Fruit fly (Drosophila melanogaster) whole organism, embryonic: ENCODE data around the gene CG7483.

Experiments used
- Adf1 ChIP-seq: fragments of 200-800 bp; sonication (Bioruptor generic); IDR thresholded peaks from 2 replicates; pipeline ENCODE4 v1.3.6; 2022; ENCODE audit warnings: missing biosample characterization, missing genetic modification characterization
- Atf6 ChIP-seq: fragments of 200-800 bp; sonication (Bioruptor generic); IDR thresholded peaks from 2 replicates; pipeline ENCODE4 v1.3.6; 2022; ENCODE audit warnings: missing biosample characterization, missing genetic modification characterization
- CG10565 ChIP-seq: fragments of 200-800 bp; sonication (Bioruptor generic); optimal IDR thresholded peaks from 3 replicates; lab custom pipeline; 2016; ENCODE audit warnings: missing biosample characterization, mild to moderate bottlenecking, missing genetic modification characterization
- CG11723 ChIP-seq: fragments of 200-800 bp; sonication (Bioruptor generic); optimal IDR thresholded peaks from 2 replicates; lab custom pipeline; 2017; ENCODE audit warnings: missing biosample characterization, mild to moderate bottlenecking, missing genetic modification characterization
- CG13424 ChIP-seq: fragments of 200-800 bp; sonication (Bioruptor generic); optimal IDR thresholded peaks from 2 replicates; lab custom pipeline; 2019; ENCODE audit warnings: missing biosample characterization, mild to moderate bottlenecking, missing genetic modification characterization, moderate library complexity
- CG13775 ChIP-seq: fragments of 200-800 bp; sonication (Bioruptor generic); optimal IDR thresholded peaks from 3 replicates; lab custom pipeline; 2017; ENCODE audit warnings: missing biosample characterization, mild to moderate bottlenecking, missing genetic modification characterization
- CG17328 ChIP-seq: fragments of 200-800 bp; sonication (Bioruptor generic); IDR thresholded peaks from 2 replicates; pipeline ENCODE4 v1.3.6; 2022; ENCODE audit warnings: missing biosample characterization, missing genetic modification characterization
- CG18619 ChIP-seq: fragments of 200-800 bp; sonication (Bioruptor generic); optimal IDR thresholded peaks from 3 replicates; lab custom pipeline; 2017; ENCODE audit warnings: missing biosample characterization, mild to moderate bottlenecking, missing genetic modification characterization
- CG2199 ChIP-seq: fragments of 200-800 bp; sonication (Bioruptor generic); IDR thresholded peaks from 3 replicates; pipeline ENCODE4 v1.3.6; 2022; ENCODE audit warnings: missing biosample characterization, missing genetic modification characterization
- CG30431 ChIP-seq: fragments of 200-800 bp; sonication (Bioruptor generic); optimal IDR thresholded peaks from 2 replicates; lab custom pipeline; 2017; ENCODE audit warnings: missing biosample characterization, missing genetic modification characterization
- CG3065 ChIP-seq: fragments of 200-800 bp; sonication (Bioruptor generic); optimal IDR thresholded peaks from 2 replicates; lab custom pipeline; 2016; ENCODE audit warnings: missing biosample characterization, missing genetic modification characterization
- CG31441 ChIP-seq: fragments of 200-800 bp; sonication (Bioruptor generic); IDR thresholded peaks from 2 replicates; pipeline ENCODE4 v1.3.6; 2022; ENCODE audit warnings: missing biosample characterization, missing genetic modification characterization
- CG32772 ChIP-seq: fragments of 200-800 bp; sonication (Bioruptor generic); IDR thresholded peaks from 2 replicates; pipeline ENCODE4 v1.3.6; 2022; ENCODE audit warnings: missing biosample characterization, missing genetic modification characterization
- CG4424 ChIP-seq: fragments of 200-800 bp; sonication (Bioruptor generic); optimal IDR thresholded peaks from 3 replicates; lab custom pipeline; 2016; ENCODE audit warnings: missing biosample characterization, missing genetic modification characterization
- CG6813 ChIP-seq: fragments of 200-800 bp; sonication (Bioruptor generic); optimal IDR thresholded peaks from 2 replicates; lab custom pipeline; 2017; ENCODE audit warnings: missing biosample characterization, missing genetic modification characterization, mild to moderate bottlenecking, moderate library complexity, missing genetic modification reagents
- CG7786 ChIP-seq: fragments of 200-800 bp; sonication (Bioruptor generic); optimal IDR thresholded peaks from 2 replicates; lab custom pipeline; 2016; ENCODE audit warnings: missing biosample characterization, missing genetic modification characterization
- CG7928 ChIP-seq: fragments of 200-800 bp; sonication (Bioruptor generic); optimal IDR thresholded peaks from 2 replicates; lab custom pipeline; 2017; ENCODE audit warnings: missing biosample characterization, mild to moderate bottlenecking, missing genetic modification characterization
- CG9797 ChIP-seq: fragments of 200-800 bp; sonication (Bioruptor generic); optimal IDR thresholded peaks from 3 replicates; lab custom pipeline; 2018; ENCODE audit warnings: missing biosample characterization, mild to moderate bottlenecking, missing genetic modification characterization
- Dek ChIP-seq: fragments of 200-800 bp; sonication (Bioruptor generic); optimal IDR thresholded peaks from 3 replicates; lab custom pipeline; 2019; ENCODE audit warnings: missing biosample characterization, mild to moderate bottlenecking, missing genetic modification characterization, moderate library complexity
- Dll ChIP-seq: fragments of 200-800 bp; sonication (Bioruptor generic); IDR thresholded peaks from 4 replicates; pipeline ENCODE4 v1.3.6; 2022; ENCODE audit warnings: missing biosample characterization, missing genetic modification characterization; ENCODE audit not compliant: partially characterized antibody
- Doc3 ChIP-seq: fragments of 200-800 bp; sonication (Bioruptor generic); IDR thresholded peaks from 3 replicates; pipeline ENCODE4 v1.3.6; 2022; ENCODE audit warnings: missing biosample characterization, missing genetic modification characterization; ENCODE audit not compliant: partially characterized antibody
- E2f1 ChIP-seq: fragments of 200-800 bp; sonication (Bioruptor generic); IDR thresholded peaks from 2 replicates; pipeline ENCODE4 v1.3.6; 2022; ENCODE audit warnings: missing biosample characterization, missing genetic modification characterization
- E2f2 ChIP-seq: fragments of 200-800 bp; sonication (Bioruptor generic); IDR thresholded peaks from 2 replicates; pipeline ENCODE4 v1.3.6; 2022; ENCODE audit warnings: missing biosample characterization, missing genetic modification characterization
- Fer3 ChIP-seq: fragments of 200-800 bp; sonication (Bioruptor generic); optimal IDR thresholded peaks from 2 replicates; lab custom pipeline; 2018; ENCODE audit warnings: missing biosample characterization, mild to moderate bottlenecking, missing genetic modification characterization, moderate library complexity
- Gug ChIP-seq: fragments of 200-800 bp; sonication (Bioruptor generic); IDR thresholded peaks from 4 replicates; pipeline ENCODE4 v1.3.6; 2022; ENCODE audit warnings: missing biosample characterization, missing genetic modification characterization
- H15 ChIP-seq: fragments of 200-800 bp; sonication (Bioruptor generic); IDR thresholded peaks from 3 replicates; pipeline ENCODE4 v1.3.6; 2022; ENCODE audit warnings: missing biosample characterization, missing genetic modification characterization
- Hey ChIP-seq: fragments of 200-800 bp; sonication (Bioruptor generic); optimal IDR thresholded peaks from 3 replicates; lab custom pipeline; 2018; ENCODE audit warnings: missing biosample characterization, mild to moderate bottlenecking, missing genetic modification characterization
- Hmr ChIP-seq: fragments of 200-800 bp; sonication (Bioruptor generic); optimal IDR thresholded peaks from 3 replicates; lab custom pipeline; 2017; ENCODE audit warnings: mild to moderate bottlenecking, missing biosample characterization, missing genetic modification reagents, missing genetic modification characterization
- Hr51 ChIP-seq, 2 experiments: fragments of 200-800 bp; sonication (Bioruptor generic); optimal IDR thresholded peaks; 2 replicates in 1 of 2; 3 replicates in 1 of 2; lab custom pipeline; 2016 to 2018; ENCODE audit warnings: missing biosample characterization in 2 of 2, missing genetic modification characterization in 2 of 2, mild to moderate bottlenecking in 1 of 2, moderate library complexity in 1 of 2
- MBD-R2 ChIP-seq: fragments of 200-800 bp; sonication (Bioruptor generic); IDR thresholded peaks from 2 replicates; pipeline ENCODE4 v1.3.6; 2022; ENCODE audit warnings: missing biosample characterization, missing genetic modification characterization
- NC2β ChIP-seq: fragments of 200-800 bp; sonication (Bioruptor generic); optimal IDR thresholded peaks from 2 replicates; lab custom pipeline; 2016; ENCODE audit warnings: missing biosample characterization, missing genetic modification characterization
- Ssrp ChIP-seq: fragments of 200-800 bp; sonication (Bioruptor generic); optimal IDR thresholded peaks from 2 replicates; lab custom pipeline; 2018; ENCODE audit warnings: missing biosample characterization, mild to moderate bottlenecking, missing genetic modification characterization, moderate library complexity
- al ChIP-seq: fragments of 200-800 bp; sonication (Bioruptor generic); IDR thresholded peaks from 2 replicates; pipeline ENCODE4 v1.3.6; 2022; ENCODE audit warnings: missing biosample characterization, missing genetic modification characterization
- bowl ChIP-seq: fragments of 200-800 bp; sonication (Bioruptor generic); IDR thresholded peaks from 2 replicates; pipeline ENCODE4 v1.3.6; 2022; ENCODE audit warnings: missing biosample characterization, missing genetic modification characterization
- br ChIP-seq: fragments of >200 bp; optimal IDR thresholded peaks from 2 replicates; lab custom pipeline; 2017
- ci ChIP-seq: fragments of 200-800 bp; sonication (Bioruptor generic); IDR thresholded peaks from 3 replicates; pipeline ENCODE4 v1.3.6; 2022; ENCODE audit warnings: missing biosample characterization, missing genetic modification characterization
- crol ChIP-seq: fragments of 200-800 bp; sonication (Bioruptor generic); IDR thresholded peaks from 2 replicates; pipeline ENCODE4 v1.3.6; 2022; ENCODE audit warnings: missing biosample characterization, missing genetic modification characterization
- disco-r ChIP-seq: fragments of 200-800 bp; sonication (Bioruptor generic); optimal IDR thresholded peaks from 2 replicates; lab custom pipeline; 2016; ENCODE audit warnings: missing biosample characterization, missing genetic modification characterization
- grn ChIP-seq: fragments of 200-800 bp; sonication (Bioruptor generic); optimal IDR thresholded peaks from 3 replicates; lab custom pipeline; 2017; ENCODE audit warnings: missing biosample characterization, missing genetic modification characterization
- hth ChIP-seq: fragments of >200 bp; optimal IDR thresholded peaks from 2 replicates; lab custom pipeline; 2017; ENCODE audit warnings: inconsistent platforms
- jing ChIP-seq: fragments of 200-800 bp; sonication (Bioruptor generic); optimal IDR thresholded peaks from 2 replicates; lab custom pipeline; 2018; ENCODE audit warnings: missing biosample characterization, mild to moderate bottlenecking, missing genetic modification characterization
- nerfin-1 ChIP-seq: fragments of 200-800 bp; sonication (Bioruptor generic); optimal IDR thresholded peaks from 3 replicates; lab custom pipeline; 2019; ENCODE audit warnings: missing biosample characterization, mild to moderate bottlenecking, missing genetic modification characterization, moderate library complexity
- phol ChIP-seq: fragments of 200-800 bp; sonication (Bioruptor generic); optimal IDR thresholded peaks from 3 replicates; lab custom pipeline; 2018; ENCODE audit warnings: missing biosample characterization, mild to moderate bottlenecking, missing genetic modification characterization, moderate library complexity
- prd ChIP-seq, 3 experiments: fragments of >200 bp in 2 of 3; fragments of 200-800 bp in 1 of 3; sonication (Bioruptor generic) in 1 of 3; optimal IDR thresholded peaks in 2 of 3; IDR thresholded peaks in 1 of 3; 2 replicates in 2 of 3; 3 replicates in 1 of 3; pipeline versions ENCODE4 v1.3.6 to Lab custom; 2017 to 2022; ENCODE audit warnings: missing biosample characterization in 1 of 3, missing genetic modification characterization in 1 of 3
- sna ChIP-seq: fragments of 200-800 bp; sonication (Bioruptor generic); IDR thresholded peaks from 2 replicates; pipeline ENCODE4 v1.3.6; 2022; ENCODE audit warnings: missing biosample characterization, missing genetic modification characterization; ENCODE audit not compliant: partially characterized antibody
- so ChIP-seq: fragments of 200-800 bp; sonication (Bioruptor generic); IDR thresholded peaks from 3 replicates; pipeline ENCODE4 v1.3.6; 2022; ENCODE audit warnings: missing biosample characterization, missing genetic modification characterization
- stc ChIP-seq: fragments of 200-800 bp; sonication (Bioruptor generic); IDR thresholded peaks from 2 replicates; pipeline ENCODE4 v1.3.6; 2022; ENCODE audit warnings: missing biosample characterization, missing genetic modification characterization
- wdn ChIP-seq: fragments of 200-800 bp; sonication (Bioruptor generic); IDR thresholded peaks from 2 replicates; pipeline ENCODE4 v1.3.6; 2022; ENCODE audit warnings: missing biosample characterization, missing genetic modification characterization
- zfh1 ChIP-seq: fragments of 200-800 bp; sonication (Bioruptor generic); IDR thresholded peaks from 3 replicates; pipeline ENCODE4 v1.3.6; 2022; ENCODE audit warnings: missing biosample characterization, missing genetic modification characterization

The CG7483 gene

dm6 chr3R:8333768-8334470 lies 20.9 kb downstream of the CG7483 start, which contains the start of gene Poxm (continued):
- TF ChIP-seq hth (peak; percentile 46), Dll (GFP tag; lab: Robert Waterston, UW) (no peak), CG10565 (GFP tag; lab: Kevin White, UChicago) (peak; percentile 33), CG13424 (tag; lab: Kevin White, UChicago) (peak; percentile 94), CG13775 (GFP tag; lab: Kevin White, UChicago) (peak; percentile 87), jing (peak; percentile 58), Adf1 (GFP tag; lab: Robert Waterston, UW) (peak; percentile 85), E2f1 (GFP tag; lab: Robert Waterston, UW) (peak; percentile 91), zfh1 (GFP tag; lab: Robert Waterston, UW) (peak; percentile 67; the same call in 2 of the 3 replicates), so (peak; percentile 64; the same call in 1 of the 3 replicates), crol (GFP tag; lab: Robert Waterston, UW) (0 out of 2 replicates have a peak, but pooled peaks have one; percentile 26), stc (GFP tag; lab: Robert Waterston, UW) (peak; percentile 81), CG9797 (GFP tag; lab: Kevin White, UChicago) (peak; percentile 23), nerfin-1 (tag; lab: Kevin White, UChicago) (peak; percentile 90), wdn (peak; percentile 47; the same call in 1 of the 2 replicates), Doc3 (no peak), CG4424 (peak; percentile 95), CG32772 (peak; percentile 88), CG17328 (GFP tag; lab: Robert Waterston, UW) (peak; percentile 74), CG18619 (GFP tag; lab: Kevin White, UChicago) (peak; percentile 88), CG7928 (GFP tag; lab: Kevin White, UChicago) (peak; percentile 23), grn (no peak), ci (GFP tag; lab: Robert Waterston, UW) (0 out of 3 replicates have a peak, but pooled peaks have one; percentile 28), Hey (tag; lab: Kevin White, UChicago) (no peak), CG30431 (GFP tag; lab: Kevin White, UChicago) (peak; percentile 90), E2f2 (peak; percentile 53; the same call in 1 of the 2 replicates), Gug (GFP tag; lab: Robert Waterston, UW) (peak; percentile 94), Hmr (GFP tag; lab: Kevin White, UChicago) (peak; percentile 82), phol (peak; percentile 97), CG6813 (GFP tag; lab: Kevin White, UChicago) (peak; percentile 74), br (lab: Kevin White, UChicago) (no peak), CG7786 (GFP tag; lab: Kevin White, UChicago) (peak; percentile 26), disco-r (GFP tag; lab: Kevin White, UChicago) (peak; percentile 3), sna (GFP tag; lab: Robert Waterston, UW) (no peak), NC2β (GFP tag; lab: Kevin White, UChicago) (peak; percentile 29), Ssrp (tag; lab: Kevin White, UChicago) (peak; percentile 96), al (GFP tag; lab: Robert Waterston, UW) (peak; percentile 84), MBD-R2 (GFP tag; lab: Robert Waterston, UW) (no peak), Atf6 (GFP tag; lab: Robert Waterston, UW) (peak; percentile 79), CG3065 (GFP tag; lab: Kevin White, UChicago) (peak; percentile 69), Hr51 (GFP tag; optimal IDR thresholded peaks at IDR 0.05; lab: Kevin White, UChicago) (peak; percentile 51 to 91), Dek (tag; lab: Kevin White, UChicago) (peak; percentile 87), CG11723 (GFP tag; lab: Kevin White, UChicago) (peak; percentile 81), prd (optimal IDR thresholded peaks at IDR 0.05; lab: Kevin White, UChicago) (no peak), prd (GFP tag; IDR thresholded peaks at IDR 0.05; lab: Robert Waterston, UW) (peak; percentile 96), H15 (GFP tag; lab: Robert Waterston, UW) (peak; percentile 84), CG2199 (GFP tag; lab: Robert Waterston, UW) (0 out of 3 replicates have a peak, but pooled peaks have one; percentile 10), Fer3 (peak; percentile 80), bowl (no peak), CG31441 (GFP tag; lab: Robert Waterston, UW) (peak; percentile 95)
